Fruit fly (Drosophila melanogaster) whole organism, embryonic: ENCODE results near the gene rost.

Source experiments
- BtbVII ChIP-seq: fragments of 200-800 bp; sonication (Bioruptor generic); optimal IDR thresholded peaks from 3 replicates; lab custom pipeline; 2017; ENCODE audit warnings: missing biosample characterization, mild to moderate bottlenecking, missing genetic modification characterization
- C15 ChIP-seq: fragments of 200-800 bp; sonication (Bioruptor generic); IDR thresholded peaks from 3 replicates; pipeline ENCODE4 v1.3.6; 2022; ENCODE audit warnings: missing biosample characterization, missing genetic modification characterization
- CG11695 ChIP-seq: fragments of 200-800 bp; sonication (Bioruptor generic); IDR thresholded peaks from 3 replicates; pipeline ENCODE4 v1.3.6; 2022; ENCODE audit warnings: missing biosample characterization, missing genetic modification characterization
- CG12104 ChIP-seq: fragments of 200-800 bp; sonication (Bioruptor generic); optimal IDR thresholded peaks from 3 replicates; lab custom pipeline; 2016; ENCODE audit warnings: missing biosample characterization, missing genetic modification characterization
- CG12769 ChIP-seq: fragments of 200-800 bp; sonication (Bioruptor generic); optimal IDR thresholded peaks from 2 replicates; lab custom pipeline; 2019; ENCODE audit warnings: missing biosample characterization, mild to moderate bottlenecking, missing genetic modification characterization, moderate library complexity
- CG14050 ChIP-seq: fragments of 200-800 bp; sonication (Bioruptor generic); IDR thresholded peaks from 3 replicates; pipeline ENCODE4 v1.3.6; 2022; ENCODE audit warnings: missing biosample characterization, missing genetic modification characterization
- CG14667 ChIP-seq: fragments of 200-800 bp; sonication (Bioruptor generic); IDR thresholded peaks from 2 replicates; pipeline ENCODE4 v1.3.6; 2022; ENCODE audit warnings: missing biosample characterization, missing genetic modification characterization
- CG1529 ChIP-seq: fragments of 200-800 bp; sonication (Bioruptor generic); optimal IDR thresholded peaks from 3 replicates; lab custom pipeline; 2018; ENCODE audit warnings: missing biosample characterization, missing genetic modification characterization
- CG15514 ChIP-seq: fragments of 200-800 bp; sonication (Bioruptor generic); optimal IDR thresholded peaks from 3 replicates; lab custom pipeline; 2017; ENCODE audit warnings: missing biosample characterization, missing genetic modification characterization, mild to moderate bottlenecking, moderate library complexity, missing genetic modification reagents
- CG1603 ChIP-seq: fragments of 200-800 bp; sonication (Bioruptor generic); optimal IDR thresholded peaks from 2 replicates; lab custom pipeline; 2019; ENCODE audit warnings: missing biosample characterization, mild to moderate bottlenecking, missing genetic modification characterization, moderate library complexity
- CG16813 ChIP-seq: fragments of 200-800 bp; sonication (Bioruptor generic); IDR thresholded peaks from 3 replicates; pipeline ENCODE4 v1.3.6; 2022; ENCODE audit warnings: missing biosample characterization, missing genetic modification characterization; ENCODE audit not compliant: partially characterized antibody
- CG17361 ChIP-seq: fragments of 200-800 bp; sonication (Bioruptor generic); IDR thresholded peaks from 3 replicates; pipeline ENCODE4 v1.3.6; 2022; ENCODE audit warnings: missing biosample characterization, missing genetic modification characterization
- CG17829 ChIP-seq: fragments of 200-800 bp; optimal IDR thresholded peaks from 2 replicates; lab custom pipeline; 2019; ENCODE audit warnings: missing biosample characterization, mild to moderate bottlenecking, missing genetic modification characterization, moderate library complexity
- CG2116 ChIP-seq: fragments of 200-800 bp; sonication (Bioruptor generic); optimal IDR thresholded peaks from 3 replicates; lab custom pipeline; 2018; ENCODE audit warnings: missing biosample characterization, mild to moderate bottlenecking, missing genetic modification characterization
- CG2678 ChIP-seq: fragments of 200-800 bp; sonication (Bioruptor generic); optimal IDR thresholded peaks from 3 replicates; lab custom pipeline; 2019; ENCODE audit warnings: missing biosample characterization, mild to moderate bottlenecking, missing genetic modification characterization, moderate library complexity
- CG3847 ChIP-seq: fragments of 200-800 bp; sonication (Bioruptor generic); IDR thresholded peaks from 2 replicates; pipeline ENCODE4 v1.3.6; 2022; ENCODE audit warnings: missing biosample characterization, missing genetic modification characterization
- CG4707 ChIP-seq: fragments of 200-800 bp; sonication (Bioruptor generic); optimal IDR thresholded peaks from 2 replicates; lab custom pipeline; 2018; ENCODE audit warnings: missing biosample characterization, mild to moderate bottlenecking, missing genetic modification characterization, moderate library complexity
- CG6683 ChIP-seq: fragments of 200-800 bp; sonication (Bioruptor generic); optimal IDR thresholded peaks from 2 replicates; lab custom pipeline; 2017; ENCODE audit warnings: missing biosample characterization, mild to moderate bottlenecking, missing genetic modification characterization, missing genetic modification reagents
- CG6813 ChIP-seq: fragments of 200-800 bp; sonication (Bioruptor generic); optimal IDR thresholded peaks from 2 replicates; lab custom pipeline; 2017; ENCODE audit warnings: missing biosample characterization, missing genetic modification characterization, mild to moderate bottlenecking, moderate library complexity, missing genetic modification reagents
- CG8765 ChIP-seq: fragments of 200-800 bp; sonication (Bioruptor generic); IDR thresholded peaks from 2 replicates; pipeline ENCODE4 v1.3.6; 2022; ENCODE audit warnings: missing biosample characterization, missing genetic modification characterization
- CG9215 ChIP-seq: fragments of 200-800 bp; sonication (Bioruptor generic); IDR thresholded peaks from 2 replicates; pipeline ENCODE4 v1.3.6; 2022; ENCODE audit warnings: missing biosample characterization, missing genetic modification characterization
- CG9437 ChIP-seq: fragments of 200-800 bp; sonication (Bioruptor generic); optimal IDR thresholded peaks from 2 replicates; lab custom pipeline; 2018; ENCODE audit warnings: missing biosample characterization, mild to moderate bottlenecking, missing genetic modification characterization
- CG9876 ChIP-seq: fragments of 200-800 bp; sonication (Bioruptor generic); optimal IDR thresholded peaks from 2 replicates; lab custom pipeline; 2016; ENCODE audit warnings: missing biosample characterization, missing genetic modification characterization
- Camta ChIP-seq: fragments of 200-800 bp; sonication (Bioruptor generic); optimal IDR thresholded peaks from 2 replicates; lab custom pipeline; 2016; ENCODE audit warnings: missing biosample characterization, missing genetic modification characterization
- Deaf1 ChIP-seq: fragments of 200-800 bp; optimal IDR thresholded peaks from 3 replicates; lab custom pipeline; 2019; ENCODE audit warnings: missing biosample characterization, mild to moderate bottlenecking, missing genetic modification characterization, moderate library complexity
- Dip2 ChIP-seq: fragments of 200-800 bp; sonication (Bioruptor generic); IDR thresholded peaks from 2 replicates; pipeline ENCODE4 v1.3.6; 2022; ENCODE audit warnings: missing biosample characterization, missing genetic modification characterization
- HLHmδ ChIP-seq: fragments of 200-800 bp; sonication (Bioruptor generic); optimal IDR thresholded peaks from 2 replicates; lab custom pipeline; 2018; ENCODE audit warnings: missing biosample characterization, mild to moderate bottlenecking, missing genetic modification characterization, moderate library complexity
- Hmx ChIP-seq: fragments of 200-800 bp; sonication (Bioruptor generic); optimal IDR thresholded peaks from 2 replicates; lab custom pipeline; 2016; ENCODE audit warnings: missing biosample characterization, missing genetic modification characterization
- Hr39 ChIP-seq: fragments of >200 bp; optimal IDR thresholded peaks from 2 replicates; lab custom pipeline; 2017
- Jarid2 ChIP-seq: fragments of 200-800 bp; sonication (Bioruptor generic); optimal IDR thresholded peaks from 3 replicates; lab custom pipeline; 2017; ENCODE audit warnings: mild to moderate bottlenecking, missing biosample characterization, missing genetic modification reagents, missing genetic modification characterization
- Mrtf ChIP-seq: fragments of 200-800 bp; sonication (Bioruptor generic); IDR thresholded peaks from 3 replicates; pipeline ENCODE4 v1.3.6; 2022; ENCODE audit warnings: missing biosample characterization, missing genetic modification characterization
- Sin3A ChIP-seq: fragments of >200 bp; optimal IDR thresholded peaks from 2 replicates; lab custom pipeline; 2018
- Stat92E ChIP-seq, 3 experiments: fragments of >200 bp in 2 of 3; fragments of 200-800 bp in 1 of 3; sonication (Bioruptor generic) in 1 of 3; optimal IDR thresholded peaks; 2 replicates each; lab custom pipeline; 2017 to 2019; ENCODE audit warnings: missing biosample characterization in 3 of 3, missing genetic modification characterization in 3 of 3, mild to moderate bottlenecking in 1 of 3, moderate library complexity in 1 of 3
- Tbp ChIP-seq: fragments of >200 bp; optimal IDR thresholded peaks from 2 replicates; lab custom pipeline; 2018; ENCODE audit warnings: missing biosample characterization, missing genetic modification characterization
- aop ChIP-seq: fragments of 200-800 bp; sonication (Bioruptor generic); IDR thresholded peaks from 2 replicates; pipeline ENCODE4 v1.3.6; 2022; ENCODE audit warnings: missing biosample characterization, missing genetic modification characterization
- ash1 ChIP-seq: fragments of 200-800 bp; sonication (Bioruptor generic); optimal IDR thresholded peaks from 2 replicates; lab custom pipeline; 2018; ENCODE audit warnings: missing biosample characterization, mild to moderate bottlenecking, missing genetic modification characterization
- bsh ChIP-seq, 2 experiments: fragments of 200-800 bp; sonication (Bioruptor generic); optimal IDR thresholded peaks; 2 replicates each; lab custom pipeline; 2017 to 2018; ENCODE audit warnings: mild to moderate bottlenecking in 2 of 2, missing biosample characterization in 2 of 2, missing genetic modification characterization in 2 of 2, moderate library complexity in 1 of 2
- dysf ChIP-seq: fragments of 200-800 bp; sonication (Bioruptor generic); IDR thresholded peaks from 3 replicates; pipeline ENCODE4 v1.3.6; 2022; ENCODE audit warnings: missing biosample characterization, missing genetic modification characterization
- eyg ChIP-seq: fragments of 200-800 bp; sonication (Bioruptor generic); optimal IDR thresholded peaks from 3 replicates; lab custom pipeline; 2016; ENCODE audit warnings: missing biosample characterization, missing genetic modification characterization
- kni ChIP-seq: fragments of 200-800 bp; sonication (Bioruptor generic); optimal IDR thresholded peaks from 3 replicates; lab custom pipeline; 2017; ENCODE audit warnings: mild to moderate bottlenecking, missing biosample characterization, missing genetic modification reagents, missing genetic modification characterization
- luna ChIP-seq: fragments of 200-800 bp; sonication (Bioruptor generic); optimal IDR thresholded peaks from 2 replicates; lab custom pipeline; 2016; ENCODE audit warnings: missing biosample characterization, missing genetic modification characterization
- odd ChIP-seq: fragments of 200-800 bp; sonication (Bioruptor generic); optimal IDR thresholded peaks from 2 replicates; lab custom pipeline; 2017; ENCODE audit warnings: missing biosample characterization, mild to moderate bottlenecking, missing genetic modification characterization
- peb ChIP-seq: fragments of 200-800 bp; sonication (Bioruptor generic); IDR thresholded peaks from 2 replicates; pipeline ENCODE4 v1.3.6; 2022; ENCODE audit warnings: missing biosample characterization, missing genetic modification characterization
- phol ChIP-seq: fragments of 200-800 bp; sonication (Bioruptor generic); optimal IDR thresholded peaks from 3 replicates; lab custom pipeline; 2018; ENCODE audit warnings: missing biosample characterization, mild to moderate bottlenecking, missing genetic modification characterization, moderate library complexity
- ranshi ChIP-seq: fragments of 200-800 bp; sonication (Bioruptor generic); IDR thresholded peaks from 2 replicates; pipeline ENCODE4 v1.3.6; 2022; ENCODE audit warnings: missing biosample characterization, missing genetic modification characterization
- seq ChIP-seq: fragments of 200-800 bp; sonication (Bioruptor generic); IDR thresholded peaks from 2 replicates; pipeline ENCODE4 v1.3.6; 2022; ENCODE audit warnings: missing biosample characterization, missing genetic modification characterization
- stc ChIP-seq: fragments of 200-800 bp; sonication (Bioruptor generic); IDR thresholded peaks from 2 replicates; pipeline ENCODE4 v1.3.6; 2022; ENCODE audit warnings: missing biosample characterization, missing genetic modification characterization
- tin ChIP-seq: fragments of 200-800 bp; sonication (Bioruptor generic); optimal IDR thresholded peaks from 3 replicates; lab custom pipeline; 2016; ENCODE audit warnings: missing biosample characterization, missing genetic modification characterization
- vvl ChIP-seq: fragments of 200-800 bp; sonication (Bioruptor generic); IDR thresholded peaks from 2 replicates; pipeline ENCODE4 v1.3.6; 2022; ENCODE audit warnings: missing biosample characterization, missing genetic modification characterization
- wek ChIP-seq: fragments of 200-800 bp; sonication (Bioruptor generic); optimal IDR thresholded peaks from 3 replicates; lab custom pipeline; 2018; ENCODE audit warnings: missing biosample characterization, mild to moderate bottlenecking, missing genetic modification characterization, moderate library complexity
- zen2 ChIP-seq: fragments of 200-800 bp; sonication (Bioruptor generic); IDR thresholded peaks from 3 replicates; pipeline ENCODE4 v1.3.6; 2022; ENCODE audit warnings: missing biosample characterization, missing genetic modification characterization; ENCODE audit not compliant: partially characterized antibody

rost gene

dm6 chr2L:8937003-8937402 is 52.3 kb downstream of the rost start, which contains the start of gene Tsp29Fb (continued):
- TF ChIP-seq wek (GFP tag; lab: Kevin White, UChicago) (no peak), CG14667 (GFP tag; lab: Robert Waterston, UW) (peak; percentile 49; the same call in 1 of the 2 replicates), phol (tag; lab: Kevin White, UChicago) (peak; percentile 69), kni (no peak), vvl (peak; percentile 65), CG8765 (GFP tag; lab: Robert Waterston, UW) (no peak), stc (GFP tag; lab: Robert Waterston, UW) (peak; percentile 51), CG14050 (peak; percentile 44; the same call in 1 of the 3 replicates), bsh (GFP tag; optimal IDR thresholded peaks at IDR 0.05; lab: Kevin White, UChicago) (peak in 1 of 2 experiments; percentile 57), luna (no peak), Hmx (GFP tag; lab: Kevin White, UChicago) (peak; percentile 50), Deaf1 (tag; lab: Kevin White, UChicago) (peak; percentile 61), ranshi (GFP tag; lab: Robert Waterston, UW) (peak; percentile 64; the same call in 1 of the 2 replicates), Dip2 (GFP tag; lab: Robert Waterston, UW) (no peak), BtbVII (GFP tag; lab: Kevin White, UChicago) (peak; percentile 70), Hr39 (no peak), Tbp (no peak), CG9215 (GFP tag; lab: Robert Waterston, UW) (peak; percentile 71), CG6683 (peak; percentile 62), Mrtf (GFP tag; lab: Robert Waterston, UW) (peak; percentile 61; the same call in 2 of the 3 replicates), CG2116 (peak; percentile 26), CG6813 (GFP tag; lab: Kevin White, UChicago) (peak; percentile 54), CG16813 (GFP tag; lab: Robert Waterston, UW) (no peak), CG2678 (tag; lab: Kevin White, UChicago) (peak; percentile 92), CG17361 (peak; percentile 78), CG11695 (peak; percentile 68; the same call in 1 of the 3 replicates), seq (peak; percentile 54; the same call in 1 of the 2 replicates), CG1603 (tag; lab: Kevin White, UChicago) (peak; percentile 36), dysf (GFP tag; lab: Robert Waterston, UW) (peak; percentile 81; the same call in 2 of the 3 replicates), eyg (GFP tag; lab: Kevin White, UChicago) (peak; percentile 17), Stat92E (GFP tag; optimal IDR thresholded peaks at IDR 0.05; lab: Kevin White, UChicago) (no peak), ash1 (no peak), HLHmδ (GFP tag; lab: Kevin White, UChicago) (no peak), CG12769 (tag; lab: Kevin White, UChicago) (peak; percentile 66), peb (GFP tag; lab: Robert Waterston, UW) (no peak), odd (peak; percentile 62), CG12104 (GFP tag; lab: Kevin White, UChicago) (peak; percentile 69), aop (GFP tag; lab: Robert Waterston, UW) (no peak), CG15514 (peak; percentile 62), Jarid2 (peak; percentile 12), CG9876 (GFP tag; lab: Kevin White, UChicago) (no peak), CG4707 (GFP tag; lab: Kevin White, UChicago) (no peak), CG17829 (tag; lab: Kevin White, UChicago) (peak; percentile 69), zen2 (no peak), C15 (GFP tag; lab: Robert Waterston, UW) (0 out of 3 replicates have a peak, but pooled peaks have one; percentile 50), CG3847 (GFP tag; lab: Robert Waterston, UW) (peak; percentile 67), Camta (GFP tag; lab: Kevin White, UChicago) (no peak), tin (peak; percentile 44), CG9437 (GFP tag; lab: Kevin White, UChicago) (peak; percentile 64), Sin3A (no peak), CG1529 (GFP tag; lab: Kevin White, UChicago) (peak; percentile 39)
